Worm (Caenorhabditis elegans) whole organism, L4 larva: ENCODE data around the gene ekl-5.
A peak's percentile ranks its signal among the peaks of the same experiment; 100 is the strongest.

Source experiments
- F10B5.3 ChIP-seq: sonication (generic microtip); optimal IDR thresholded peaks from 2 replicates; lab custom pipeline; 2016; ENCODE audit warnings: mild to moderate bottlenecking, missing genetic modification characterization, missing compliant biosample characterization
- F26F4.8 ChIP-seq: fragments of 200-800 bp; sonication (Bioruptor generic); conservative IDR thresholded peaks from 2 replicates; pipeline ENCODE4 v1.3.6; 2022; ENCODE audit warnings: missing genetic modification characterization, missing compliant biosample characterization
- F37D6.2 ChIP-seq: sonication (generic microtip); optimal IDR thresholded peaks from 2 replicates; lab custom pipeline; 2016; ENCODE audit warnings: mild to moderate bottlenecking, missing genetic modification characterization, missing compliant biosample characterization
- F44E2.7 ChIP-seq: fragments of 200-800 bp; sonication (Bioruptor generic); IDR thresholded peaks from 2 replicates; pipeline ENCODE4 v2.1.2; 2022; ENCODE audit warnings: missing genetic modification characterization, missing compliant biosample characterization
- F49E8.2 ChIP-seq: sonication (generic microtip); optimal IDR thresholded peaks from 2 replicates; lab custom pipeline; 2016; ENCODE audit warnings: missing compliant biosample characterization, mild to moderate bottlenecking, missing genetic modification characterization, borderline replicate concordance
- R02D3.7 ChIP-seq: fragments of 150-350 bp; sonication (generic microtip); optimal IDR thresholded peaks from 3 replicates; lab custom pipeline; 2014; ENCODE audit warnings: missing biosample characterization, missing genetic modification characterization
- Y105C5A.15 ChIP-seq: fragments of 200-800 bp; sonication (Bioruptor generic); IDR thresholded peaks from 2 replicates; pipeline ENCODE4 v1.3.6; 2022; ENCODE audit warnings: missing genetic modification characterization, missing compliant biosample characterization
- ZK337.2 ChIP-seq: fragments of 200-800 bp; sonication (Bioruptor generic); IDR thresholded peaks from 2 replicates; pipeline ENCODE4 v1.3.6; 2022; ENCODE audit warnings: missing genetic modification reagents, missing genetic modification characterization, missing compliant biosample characterization
- aly-2 ChIP-seq: sonication (generic microtip); optimal IDR thresholded peaks from 2 replicates; lab custom pipeline; 2018; ENCODE audit warnings: missing biosample characterization, missing genetic modification characterization
- arid-1 ChIP-seq: fragments of 200-800 bp; sonication (Bioruptor generic); conservative IDR thresholded peaks from 2 replicates; pipeline ENCODE4 v1.3.6; 2022; ENCODE audit warnings: missing genetic modification reagents, missing genetic modification characterization, missing compliant biosample characterization
- ceh-32 ChIP-seq: sonication (generic microtip); optimal IDR thresholded peaks from 2 replicates; lab custom pipeline; 2016; ENCODE audit warnings: mild to moderate bottlenecking, missing genetic modification characterization, missing compliant biosample characterization; ENCODE audit not compliant: poor library complexity
- ceh-62 ChIP-seq: sonication (generic microtip); optimal IDR thresholded peaks from 2 replicates; lab custom pipeline; 2017; ENCODE audit warnings: missing biosample characterization, missing genetic modification characterization
- daf-12 ChIP-seq: fragments of 150-350 bp; optimal IDR thresholded peaks from 2 replicates; lab custom pipeline; 2014; ENCODE audit warnings: missing biosample characterization, missing genetic modification reagents, missing genetic modification characterization
- daf-19 ChIP-seq: fragments of 200-800 bp; sonication (Bioruptor generic); conservative IDR thresholded peaks from 2 replicates; pipeline ENCODE4 v1.3.6; 2022; ENCODE audit warnings: missing genetic modification characterization, missing compliant biosample characterization
- dmd-6 ChIP-seq: fragments of 200-800 bp; sonication (Bioruptor generic); IDR thresholded peaks from 2 replicates; pipeline ENCODE4 v1.3.6; 2022; ENCODE audit warnings: missing genetic modification reagents, missing genetic modification characterization, missing compliant biosample characterization
- dmd-8 ChIP-seq: fragments of 200-800 bp; sonication (Bioruptor generic); IDR thresholded peaks from 2 replicates; pipeline ENCODE4 v1.3.6; 2022; ENCODE audit warnings: missing genetic modification characterization, missing compliant biosample characterization
- dve-1 ChIP-seq: sonication (generic microtip); optimal IDR thresholded peaks from 2 replicates; lab custom pipeline; 2017; ENCODE audit warnings: antibody characterized with exemption, mild to moderate bottlenecking, missing genetic modification characterization, missing compliant biosample characterization; ENCODE audit not compliant: insufficient read depth
- hlh-11 ChIP-seq: fragments of 200-800 bp; sonication (Bioruptor generic); optimal IDR thresholded peaks from 2 replicates; lab custom pipeline; 2018; ENCODE audit warnings: mild to moderate bottlenecking, missing genetic modification characterization, missing compliant biosample characterization
- hmg-1.1 ChIP-seq: fragments of 200-800 bp; sonication (Bioruptor generic); IDR thresholded peaks from 2 replicates; pipeline ENCODE4 v1.3.6; 2022; ENCODE audit warnings: missing genetic modification reagents, missing genetic modification characterization, missing compliant biosample characterization
- jun-1 ChIP-seq: fragments of 150-350 bp; optimal IDR thresholded peaks from 2 replicates; lab custom pipeline; 2014; ENCODE audit warnings: missing biosample characterization, missing genetic modification reagents, missing genetic modification characterization
- lim-7 ChIP-seq: fragments of 200-800 bp; sonication (Bioruptor generic); IDR thresholded peaks from 2 replicates; pipeline ENCODE4 v1.3.6; 2022; ENCODE audit warnings: missing genetic modification characterization, missing compliant biosample characterization
- lin-15B ChIP-seq: fragments of 150-350 bp; sonication (generic microtip); optimal IDR thresholded peaks from 3 replicates; lab custom pipeline; 2014; ENCODE audit warnings: missing biosample characterization, missing genetic modification characterization
- lin-29 ChIP-seq: fragments of 200-800 bp; sonication (Bioruptor generic); IDR thresholded peaks from 2 replicates; pipeline ENCODE4 v1.3.6; 2022; ENCODE audit warnings: missing genetic modification reagents, missing genetic modification characterization, missing compliant biosample characterization
- lin-38 ChIP-seq: fragments of 200-800 bp; sonication (Bioruptor generic); IDR thresholded peaks from 2 replicates; pipeline ENCODE4 v1.3.6; 2022; ENCODE audit warnings: missing genetic modification reagents, missing genetic modification characterization, missing compliant biosample characterization
- mdt-29 ChIP-seq: fragments of 200-800 bp; sonication (Bioruptor generic); IDR thresholded peaks from 2 replicates; pipeline ENCODE4 v1.3.6; 2022; ENCODE audit warnings: missing genetic modification reagents, missing genetic modification characterization, missing compliant biosample characterization
- mep-1 ChIP-seq: fragments of 150-350 bp; sonication (generic microtip); optimal IDR thresholded peaks from 3 replicates; lab custom pipeline; 2014; ENCODE audit warnings: missing biosample characterization, missing genetic modification characterization
- mes-2 ChIP-seq: sonication (generic microtip); optimal IDR thresholded peaks from 2 replicates; lab custom pipeline; 2016; ENCODE audit warnings: missing genotype, mild to moderate bottlenecking, missing genetic modification characterization, missing compliant biosample characterization; ENCODE audit not compliant: poor library complexity, severe bottlenecking
- mxl-2 ChIP-seq: fragments of 200-800 bp; sonication (Bioruptor generic); conservative IDR thresholded peaks from 2 replicates; pipeline ENCODE4 v1.3.6; 2022; ENCODE audit warnings: missing genetic modification reagents, missing genetic modification characterization, missing compliant biosample characterization
- mxl-3 ChIP-seq: fragments of 200-800 bp; sonication (Bioruptor generic); optimal IDR thresholded peaks from 2 replicates; lab custom pipeline; 2018; ENCODE audit warnings: mild to moderate bottlenecking, missing genetic modification characterization, missing compliant biosample characterization
- nhr-10 ChIP-seq: fragments of 150-350 bp; optimal IDR thresholded peaks from 2 replicates; lab custom pipeline; 2014; ENCODE audit warnings: missing biosample characterization, missing genetic modification characterization
- nhr-11 ChIP-seq: fragments of 150-350 bp; optimal IDR thresholded peaks from 2 replicates; lab custom pipeline; 2014; ENCODE audit warnings: missing biosample characterization, missing genetic modification characterization
- nhr-25 ChIP-seq: sonication (generic microtip); optimal IDR thresholded peaks from 2 replicates; lab custom pipeline; 2017; ENCODE audit warnings: missing genetic modification characterization, mild to moderate bottlenecking, missing compliant biosample characterization, antibody characterized with exemption, moderate library complexity, borderline replicate concordance; ENCODE audit not compliant: insufficient read depth
- nhr-28 ChIP-seq: fragments of 150-350 bp; optimal IDR thresholded peaks from 2 replicates; lab custom pipeline; 2014; ENCODE audit warnings: missing biosample characterization, missing genetic modification characterization
- nhr-41 ChIP-seq: fragments of 200-800 bp; sonication (Bioruptor generic); IDR thresholded peaks from 2 replicates; pipeline ENCODE4 v1.3.6; 2022; ENCODE audit warnings: missing genetic modification reagents, missing genetic modification characterization, missing compliant biosample characterization
- nhr-42 ChIP-seq: fragments of 200-800 bp; sonication (Bioruptor generic); IDR thresholded peaks from 2 replicates; pipeline ENCODE4 v1.3.6; 2022; ENCODE audit warnings: missing genetic modification characterization, missing compliant biosample characterization
- nhr-6 ChIP-seq: fragments of 150-350 bp; optimal IDR thresholded peaks from 2 replicates; lab custom pipeline; 2014; ENCODE audit warnings: missing biosample characterization, missing genetic modification characterization
- nhr-76 ChIP-seq: fragments of 150-350 bp; optimal IDR thresholded peaks from 2 replicates; lab custom pipeline; 2014; ENCODE audit warnings: missing biosample characterization, missing genetic modification characterization
- nhr-77 ChIP-seq: fragments of 150-350 bp; optimal IDR thresholded peaks from 2 replicates; lab custom pipeline; 2014; ENCODE audit warnings: missing biosample characterization, missing genetic modification characterization
- php-3 ChIP-seq: fragments of 200-800 bp; sonication (Bioruptor generic); IDR thresholded peaks from 2 replicates; pipeline ENCODE4 v1.3.6; 2022; ENCODE audit warnings: missing genetic modification reagents, missing genetic modification characterization, missing compliant biosample characterization
- sdz-12 ChIP-seq: fragments of 200-800 bp; sonication (Bioruptor generic); optimal IDR thresholded peaks from 2 replicates; lab custom pipeline; 2018; ENCODE audit warnings: mild to moderate bottlenecking, missing genetic modification characterization, missing compliant biosample characterization
- set-16 ChIP-seq: fragments of 200-800 bp; sonication (Bioruptor generic); IDR thresholded peaks from 2 replicates; pipeline ENCODE4 v1.3.6; 2022; ENCODE audit warnings: missing genetic modification reagents, missing genetic modification characterization, missing compliant biosample characterization
- skn-1 ChIP-seq: fragments of 150-350 bp; optimal IDR thresholded peaks from 2 replicates; lab custom pipeline; 2014; ENCODE audit warnings: missing biosample characterization, missing genetic modification characterization
- snpc-4 ChIP-seq: fragments of 150-350 bp; optimal IDR thresholded peaks from 2 replicates; lab custom pipeline; 2014; ENCODE audit warnings: missing biosample characterization, missing genetic modification characterization
- spr-1 ChIP-seq: sonication (generic microtip); optimal IDR thresholded peaks from 2 replicates; lab custom pipeline; 2016; ENCODE audit warnings: mild to moderate bottlenecking, missing genetic modification characterization, missing compliant biosample characterization
- spr-3 ChIP-seq: fragments of 200-800 bp; sonication (Bioruptor generic); optimal IDR thresholded peaks from 2 replicates; lab custom pipeline; 2018; ENCODE audit warnings: mild to moderate bottlenecking, missing genetic modification characterization, missing compliant biosample characterization
- tag-97 ChIP-seq: fragments of 200-800 bp; sonication (Bioruptor generic); IDR thresholded peaks from 2 replicates; pipeline ENCODE4 v1.3.6; 2022; ENCODE audit warnings: missing genetic modification characterization, missing compliant biosample characterization
- unc-39 ChIP-seq: sonication (generic microtip); optimal IDR thresholded peaks from 2 replicates; lab custom pipeline; 2017; ENCODE audit warnings: missing biosample characterization, missing genetic modification characterization
- unc-62 ChIP-seq, 3 experiments: fragments of 150-350 bp in 1 of 3; sonication (generic microtip); optimal IDR thresholded peaks in 2 of 3; peaks in 1 of 3; 1 replicate in 1 of 3; 2 replicates in 2 of 3; lab custom pipeline; 2014 to 2017; ENCODE audit warnings: missing biosample characterization in 3 of 3, missing genetic modification characterization in 3 of 3, missing genetic modification reagents in 3 of 3, missing genotype in 1 of 3

Gene ekl-5

ce11 chrX:13893256-13893655 lies 23.7 kb downstream of the ekl-5 start, which contains the start of gene sra-37:
Gene sra-37 (minus strand): TSS chrX:13893356.
- TF ChIP-seq nhr-10 (tag; lab: Kevin White, UChicago), result no peak
- TF ChIP-seq aly-2 (tag; lab: Kevin White, UChicago), result no peak

DNA sequence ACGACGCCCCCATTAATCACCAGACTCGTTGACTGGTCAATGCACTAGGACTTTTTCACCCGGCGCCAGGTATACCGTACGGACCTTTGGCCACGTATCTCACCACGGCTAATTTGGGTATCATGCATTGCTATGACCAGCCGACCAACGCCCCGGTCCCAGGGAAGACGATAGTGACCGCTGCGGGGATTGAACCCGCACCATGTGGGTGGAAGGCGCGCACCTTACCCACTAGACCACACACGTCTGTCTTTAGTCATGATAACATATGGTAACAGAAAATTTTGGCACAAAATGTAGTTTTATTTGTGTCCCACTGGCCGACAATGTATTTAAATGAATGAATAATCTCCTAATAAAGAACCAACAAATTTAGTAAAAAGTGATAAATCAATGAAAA lies 30.8 kb downstream of the ekl-5 start:
- no peak for TF ChIP-seq ceh-32
- TF ChIP-seq lim-7 (GFP tag; lab: Robert Waterston, UW), result no peak
- TF ChIP-seq tag-97 (GFP tag; lab: Robert Waterston, UW), result no peak
- 0 out of 2 replicates have a peak, but pooled peaks have one; percentile 10 for TF ChIP-seq dmd-6 (GFP tag; lab: Robert Waterston, UW)
- no peak for TF ChIP-seq F49E8.2
- no peak for TF ChIP-seq dve-1
- peak; percentile 47; the same call in 1 of the 2 replicates for TF ChIP-seq dmd-8 (GFP tag; lab: Robert Waterston, UW)
- no peak for TF ChIP-seq daf-19 (GFP tag; lab: Robert Waterston, UW)
- TF ChIP-seq nhr-25 (tag; lab: Kevin White, UChicago), result no peak
- no peak for TF ChIP-seq skn-1 (tag; lab: Kevin White, UChicago)
- TF ChIP-seq mes-2 (tag; lab: Kevin White, UChicago), result no peak
- 0 out of 2 replicates have a peak, but pooled peaks have one; percentile 22 for TF ChIP-seq F44E2.7 (GFP tag; lab: Robert Waterston, UW)
- TF ChIP-seq arid-1, result 0 out of 2 replicates have a peak, but pooled peaks have one; percentile 42
- TF ChIP-seq, all 104 proteins: peak for 4

- TF ChIP-seq spr-1 (tag; lab: Kevin White, UChicago) (no peak), Y105C5A.15 (GFP tag; lab: Robert Waterston, UW) (no peak), R02D3.7 (tag; lab: Kevin White, UChicago) (no peak), sdz-12 (no peak), nhr-77 (tag; lab: Kevin White, UChicago) (peak; percentile 15), hmg-1.1 (GFP tag; lab: Robert Waterston, UW) (no peak), nhr-76 (tag; lab: Kevin White, UChicago) (no peak), nhr-10 (tag; lab: Kevin White, UChicago) (no peak), unc-39 (tag; lab: Kevin White, UChicago) (no peak), snpc-4 (tag; lab: Kevin White, UChicago) (no peak), nhr-11 (tag; lab: Kevin White, UChicago) (no peak), ceh-32 (no peak), mep-1 (peak; percentile 46), unc-62 (GFP tag; optimal IDR thresholded peaks at IDR 0.05 in 1 of 2; lab: Kevin White, UChicago) (peak in 1 of 2 experiments; percentile 34), unc-62 (tag; optimal IDR thresholded peaks at IDR 0.05; lab: Kevin White, UChicago) (no peak), lin-15B (tag; lab: Kevin White, UChicago) (no peak), lin-38 (GFP tag; lab: Robert Waterston, UW) (no peak), mxl-3 (GFP tag; lab: Kevin White, UChicago) (peak; percentile 65), mxl-2 (GFP tag; lab: Robert Waterston, UW) (no peak), nhr-42 (GFP tag; lab: Robert Waterston, UW) (no peak), F26F4.8 (GFP tag; lab: Robert Waterston, UW) (no peak), php-3 (GFP tag; lab: Robert Waterston, UW) (no peak), spr-3 (GFP tag; lab: Kevin White, UChicago) (no peak), F37D6.2 (tag; lab: Kevin White, UChicago) (no peak), nhr-28 (peak; percentile 95), mdt-29 (GFP tag; lab: Robert Waterston, UW) (no peak), nhr-41 (GFP tag; lab: Robert Waterston, UW) (no peak), ZK337.2 (no peak), F10B5.3 (tag; lab: Kevin White, UChicago) (no peak), hlh-11 (tag; lab: Kevin White, UChicago) (peak; percentile 71), daf-12 (no peak), nhr-6 (tag; lab: Kevin White, UChicago) (peak; percentile 87), set-16 (GFP tag; lab: Robert Waterston, UW) (no peak), lin-29 (GFP tag; lab: Robert Waterston, UW) (no peak), jun-1 (tag; lab: Kevin White, UChicago) (no peak), ceh-62 (tag; lab: Kevin White, UChicago) (no peak)
Observed at ce11 chrX:13885131-13885530, 31.8 kb downstream of the ekl-5 start.
